Worm (Caenorhabditis elegans): ENCODE data around the gene R193.1.

ce11 chrX:1123471-1123870 lies 31.3 kb upstream of the R193.1 start:
- TF ChIP-seq sea-1 (GFP tag; conservative IDR thresholded peaks at IDR 0.05), result no peak
- TF ChIP-seq ama-1 (optimal IDR thresholded peaks at IDR 0.05), result no peak
- no peak for TF ChIP-seq hnd-1 (tag; optimal IDR thresholded peaks at IDR 0.05)
- TF ChIP-seq scrt-1 (GFP tag; IDR thresholded peaks at IDR 0.05), result no peak
- no peak for TF ChIP-seq hmbx-1 (tag; optimal IDR thresholded peaks at IDR 0.05)
- TF ChIP-seq flt-1 (GFP tag; IDR thresholded peaks at IDR 0.05), result no peak
- TF ChIP-seq ceh-13 (GFP tag; optimal IDR thresholded peaks at IDR 0.05), result no peak
- TF ChIP-seq pes-1 (GFP tag; IDR thresholded peaks at IDR 0.05), result no peak

Measured in whole organism, early embryonic.